Worm (Caenorhabditis elegans) whole organism, young adult: Measurements from ENCODE around the gene Y39B6A.29.

Source experiments
- B0019.2 ChIP-seq: fragments of 200-800 bp; sonication (Bioruptor generic); conservative IDR thresholded peaks from 2 replicates; pipeline ENCODE4 v1.3.6; 2022; ENCODE audit warnings: missing genetic modification reagents, missing genetic modification characterization, missing compliant biosample characterization
- T26A5.8 ChIP-seq: sonication (generic microtip); optimal IDR thresholded peaks from 2 replicates; lab custom pipeline; 2016; ENCODE audit warnings: missing genetic modification characterization, missing compliant biosample characterization
- cebp-1 ChIP-seq, 2 experiments: fragments of 200-800 bp in 1 of 2; sonication (Bioruptor generic) in 1 of 2; sonication (generic microtip) in 1 of 2; IDR thresholded peaks in 1 of 2; optimal IDR thresholded peaks in 1 of 2; 2 replicates each; pipeline versions ENCODE4 v1.3.6 to Lab custom; 2017 to 2022; ENCODE audit warnings: missing compliant biosample characterization in 2 of 2, missing genetic modification characterization in 2 of 2, mild to moderate bottlenecking in 1 of 2, missing genetic modification reagents in 1 of 2, moderate library complexity in 1 of 2
- cebp-2 ChIP-seq: fragments of 200-800 bp; sonication (Bioruptor generic); IDR thresholded peaks from 2 replicates; pipeline ENCODE4 v1.3.6; 2022; ENCODE audit warnings: missing genetic modification characterization, missing compliant biosample characterization
- dox-1 ChIP-seq: fragments of 200-800 bp; sonication (Bioruptor generic); IDR thresholded peaks from 2 replicates; pipeline ENCODE4 v1.3.6; 2022; ENCODE audit warnings: missing genetic modification reagents, missing genetic modification characterization, missing compliant biosample characterization
- efl-1 ChIP-seq: fragments of 150-350 bp; optimal IDR thresholded peaks from 2 replicates; lab custom pipeline; 2014; ENCODE audit warnings: missing biosample characterization, missing genetic modification reagents, missing genetic modification characterization
- lin-35 ChIP-seq, 3 experiments: fragments of 150-350 bp in 2 of 3; sonication (generic microtip) in 1 of 3; optimal IDR thresholded peaks; 2 replicates each; lab custom pipeline; 2014 to 2018; ENCODE audit warnings: missing biosample characterization in 3 of 3, missing genetic modification characterization in 3 of 3, missing genetic modification reagents in 3 of 3
- mxl-1 ChIP-seq: sonication (generic microtip); optimal IDR thresholded peaks from 2 replicates; lab custom pipeline; 2016; ENCODE audit warnings: missing genetic modification characterization, missing compliant biosample characterization
- nfya-1 ChIP-seq: sonication (generic microtip); optimal IDR thresholded peaks from 2 replicates; lab custom pipeline; 2017; ENCODE audit warnings: antibody characterized with exemption, missing compliant biosample characterization, missing genetic modification characterization, borderline replicate concordance; ENCODE audit not compliant: insufficient read depth
- nhr-90 ChIP-seq: sonication (generic microtip); optimal IDR thresholded peaks from 2 replicates; lab custom pipeline; 2016; ENCODE audit warnings: missing genotype, mild to moderate bottlenecking, missing genetic modification characterization, missing compliant biosample characterization
- snpc-4 ChIP-seq, 5 experiments: fragments of 150-350 bp in 1 of 5; sonication (generic microtip) in 4 of 5; optimal IDR thresholded peaks; 2 replicates each; lab custom pipeline; 2014 to 2018; ENCODE audit warnings: missing genetic modification characterization in 5 of 5, missing biosample characterization in 3 of 5, antibody characterized with exemption in 2 of 5, mild to moderate bottlenecking in 2 of 5, missing compliant biosample characterization in 2 of 5, missing genotype in 2 of 5, moderate library complexity in 2 of 5, missing genetic modification reagents in 1 of 5
- unc-62 ChIP-seq: fragments of 150-350 bp; optimal IDR thresholded peaks from 2 replicates; lab custom pipeline; 2014; ENCODE audit warnings: missing biosample characterization, missing genetic modification reagents, missing genetic modification characterization
- ztf-6 ChIP-seq: fragments of 200-800 bp; sonication (Bioruptor generic); IDR thresholded peaks from 2 replicates; pipeline ENCODE4 v1.3.6; 2022; ENCODE audit warnings: missing genetic modification reagents, missing genetic modification characterization, missing compliant biosample characterization

DNA sequence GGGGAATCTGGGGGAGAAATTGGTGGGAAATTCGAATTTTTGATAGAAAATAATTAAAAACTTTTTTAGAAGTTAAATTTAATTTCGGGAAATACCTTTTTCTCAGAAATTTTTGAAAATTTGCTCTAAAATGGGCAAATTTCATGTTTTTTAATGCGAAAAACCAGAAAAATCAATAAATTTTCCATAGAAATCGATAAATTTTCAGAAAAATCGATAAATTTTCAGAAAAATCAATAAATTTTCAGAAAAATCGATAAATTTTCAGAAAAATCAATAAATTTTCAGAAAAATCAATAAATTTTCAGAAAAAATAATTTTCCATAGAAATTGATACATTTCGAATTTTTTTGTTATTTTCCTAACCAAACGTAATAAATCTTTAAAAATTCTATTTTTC is 38.5 kb downstream of the Y39B6A.29 start:
- TF ChIP-seq lin-35 (GFP tag; optimal IDR thresholded peaks at IDR 0.05; lab: Kevin White, UChicago) (no peak), nfya-1 (no peak), dox-1 (GFP tag; lab: Robert Waterston, UW) (no peak), snpc-4 (GFP tag; optimal IDR thresholded peaks at IDR 0.05; lab: Kevin White, UChicago) (no peak), snpc-4 (tag; optimal IDR thresholded peaks at IDR 0.05; lab: Kevin White, UChicago) (no peak), nhr-90 (no peak), ztf-6 (GFP tag; lab: Robert Waterston, UW) (no peak), T26A5.8 (tag; lab: Kevin White, UChicago) (no peak), efl-1 (no peak), cebp-2 (GFP tag; lab: Robert Waterston, UW) (no peak), cebp-1 (GFP tag; IDR thresholded peaks at IDR 0.05; lab: Robert Waterston, UW) (no peak), cebp-1 (tag; optimal IDR thresholded peaks at IDR 0.05; lab: Kevin White, UChicago) (no peak), B0019.2 (no peak), unc-62 (GFP tag; lab: Kevin White, UChicago) (no peak), mxl-1 (tag; lab: Kevin White, UChicago) (no peak)
